Worm (Caenorhabditis elegans): Measurements from ENCODE around the gene tbh-1.

Gene tbh-1

ce11 chrX:15492759-15493158 is 11.9 kb downstream of the tbh-1 start (continued):
- TF ChIP-seq ztf-22 (GFP tag; optimal IDR thresholded peaks at IDR 0.05) (no peak), C06A6.2 (GFP tag; conservative IDR thresholded peaks at IDR 0.05) (peak; percentile 76), rec-8 (tag; optimal IDR thresholded peaks at IDR 0.05) (no peak), F33H1.4 (GFP tag; IDR thresholded peaks at IDR 0.05) (no peak), bed-2 (GFP tag; IDR thresholded peaks at IDR 0.05) (no peak), egrh-3 (GFP tag; IDR thresholded peaks at IDR 0.05) (0 out of 2 replicates have a peak, but pooled peaks have one; percentile 38), ceh-58 (GFP tag; IDR thresholded peaks at IDR 0.05) (no peak), C17E4.6 (GFP tag; IDR thresholded peaks at IDR 0.05) (no peak), ceh-79 (tag; optimal IDR thresholded peaks at IDR 0.05) (no peak), B0035.1 (tag; optimal IDR thresholded peaks at IDR 0.05) (no peak), hlh-26 (GFP tag; conservative IDR thresholded peaks at IDR 0.05) (no peak), nhr-80 (tag; optimal IDR thresholded peaks at IDR 0.05) (peak; percentile 89), aptf-2 (GFP tag; conservative IDR thresholded peaks at IDR 0.05) (no peak), F23B12.7 (tag; optimal IDR thresholded peaks at IDR 0.05; ENCODE audit: insufficient read depth) (no peak), gei-17 (GFP tag; optimal IDR thresholded peaks at IDR 0.05) (peak; percentile 1), repo-1 (tag; optimal IDR thresholded peaks at IDR 0.05) (peak; percentile 51), attf-3 (GFP tag; conservative IDR thresholded peaks at IDR 0.05) (0 out of 2 replicates have a peak, but pooled peaks have one; percentile 31), tbp1 (GFP tag; optimal IDR thresholded peaks at IDR 0.05) (peak; percentile 58), ztf-3 (GFP tag; optimal IDR thresholded peaks at IDR 0.05) (no peak), egl-18 (GFP tag; IDR thresholded peaks at IDR 0.05) (0 out of 2 replicates have a peak, but pooled peaks have one; percentile 46), efl-1 (GFP tag; optimal IDR thresholded peaks at IDR 0.05) (no peak), rpc-1 (optimal IDR thresholded peaks at IDR 0.05) (no peak), rpc-1 (tag; optimal IDR thresholded peaks at IDR 0.05) (no peak), D2030.7 (GFP tag; IDR thresholded peaks at IDR 0.05) (no peak), ceh-40 (GFP tag; IDR thresholded peaks at IDR 0.05) (0 out of 2 replicates have a peak, but pooled peaks have one; percentile 17), pha-4 (tag; optimal IDR thresholded peaks at IDR 0.05) (peak; percentile 55), let-526 (GFP tag; IDR thresholded peaks at IDR 0.05) (peak; percentile 75; the same call in 1 of the 2 replicates), F37B4.10 (GFP tag; IDR thresholded peaks at IDR 0.05) (no peak), ceh-27 (GFP tag; optimal IDR thresholded peaks at IDR 0.05) (peak; percentile 59), lir-1 (GFP tag; conservative IDR thresholded peaks at IDR 0.05) (peak; percentile 49; the same call in 1 of the 2 replicates), snpc-1.3 (tag; optimal IDR thresholded peaks at IDR 0.05; ENCODE audit: insufficient read depth) (no peak), zfh-2 (GFP tag; conservative IDR thresholded peaks at IDR 0.05) (peak; percentile 97), mxl-1 (tag; optimal IDR thresholded peaks at IDR 0.05) (no peak), ama-1 (optimal IDR thresholded peaks at IDR 0.05) (no peak), ama-1 (GFP tag; optimal IDR thresholded peaks at IDR 0.05) (no peak), snpc-3.4 (tag; optimal IDR thresholded peaks at IDR 0.05) (no peak), K12H6.12 (tag; optimal IDR thresholded peaks at IDR 0.05) (peak; percentile 83), F55B11.4 (tag; optimal IDR thresholded peaks at IDR 0.05; ENCODE audit: borderline replicate concordance, insufficient read depth) (no peak), ztf-28 (GFP tag; IDR thresholded peaks at IDR 0.05) (no peak), tbx-9 (tag; optimal IDR thresholded peaks at IDR 0.05; ENCODE audit: borderline replicate concordance) (no peak), unc-62 (GFP tag; optimal IDR thresholded peaks at IDR 0.05) (no peak), Y53F4B.3 (GFP tag; IDR thresholded peaks at IDR 0.05) (no peak), nhr-90 (tag; optimal IDR thresholded peaks at IDR 0.05) (peak; percentile 32), bed-1 (GFP tag; IDR thresholded peaks at IDR 0.05) (no peak), let-607 (tag; optimal IDR thresholded peaks at IDR 0.05) (peak; percentile 50 to 59), ztf-6 (GFP tag; IDR thresholded peaks at IDR 0.05) (no peak), him-1 (tag; optimal IDR thresholded peaks at IDR 0.05) (no peak), lag-1 (GFP tag; IDR thresholded peaks at IDR 0.05) (no peak), madf-6 (GFP tag; IDR thresholded peaks at IDR 0.05) (0 out of 2 replicates have a peak, but pooled peaks have one; percentile 21)
